Worm (Caenorhabditis elegans): ENCODE data around the gene clec-264.

Gene clec-264

DNA sequence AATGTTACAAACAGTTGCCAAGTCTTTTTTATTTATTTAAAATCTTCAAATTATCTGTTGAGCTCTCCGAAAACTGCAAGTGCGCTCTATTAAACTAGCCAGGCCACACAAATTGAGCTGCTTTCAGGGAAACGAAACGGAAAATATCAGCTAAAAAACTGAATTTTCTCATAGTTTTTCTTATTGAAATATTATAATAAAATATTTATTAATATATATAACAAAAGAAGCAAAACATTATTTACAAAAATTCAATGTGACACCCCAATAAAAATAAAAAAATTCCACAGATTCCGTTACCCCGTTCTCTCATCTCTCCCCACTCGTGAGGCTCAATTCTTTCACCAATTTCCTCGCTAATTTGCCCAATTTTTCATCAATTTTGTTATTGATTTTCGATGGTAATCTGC lies 17.9 kb downstream of the clec-264 start (continued):
- TF ChIP-seq elt-2 (tag; optimal IDR thresholded peaks at IDR 0.05) (peak; percentile 65), nhr-11 (tag; optimal IDR thresholded peaks at IDR 0.05) (no peak), Y22D7AL.16 (tag; optimal IDR thresholded peaks at IDR 0.05) (no peak), nhr-232 (tag; optimal IDR thresholded peaks at IDR 0.05) (no peak), unc-42 (tag; optimal IDR thresholded peaks at IDR 0.05) (peak; percentile 78), ceh-2 (tag; optimal IDR thresholded peaks at IDR 0.05) (no peak), ama-1 (optimal IDR thresholded peaks at IDR 0.05) (no peak), K02D7.2 (tag; optimal IDR thresholded peaks at IDR 0.05) (no peak), pros-1 (tag; optimal IDR thresholded peaks at IDR 0.05) (no peak), fax-1 (tag; optimal IDR thresholded peaks at IDR 0.05) (peak; percentile 6), ahr-1 (tag; optimal IDR thresholded peaks at IDR 0.05) (peak; percentile 69), ets-4 (tag; optimal IDR thresholded peaks at IDR 0.05) (peak; percentile 43), tbx-2 (tag; optimal IDR thresholded peaks at IDR 0.05) (peak; percentile 72), pha-2 (tag; optimal IDR thresholded peaks at IDR 0.05) (peak; percentile 75), C38D4.7 (GFP tag; optimal IDR thresholded peaks at IDR 0.05) (no peak), K09A11.1 (tag; optimal IDR thresholded peaks at IDR 0.05; ENCODE audit: insufficient read depth) (no peak), elt-4 (tag; optimal IDR thresholded peaks at IDR 0.05) (no peak), hlh-30 (tag; optimal IDR thresholded peaks at IDR 0.05; ENCODE audit: insufficient read depth) (no peak), madf-2 (tag; optimal IDR thresholded peaks at IDR 0.05) (no peak), ceh-45 (GFP tag; IDR thresholded peaks at IDR 0.05) (no peak), ref-2 (tag; optimal IDR thresholded peaks at IDR 0.05) (no peak), unc-86 (tag; optimal IDR thresholded peaks at IDR 0.05) (peak; percentile 55), unc-55 (GFP tag; optimal IDR thresholded peaks at IDR 0.05) (no peak), hlh-15 (tag; optimal IDR thresholded peaks at IDR 0.05) (no peak), pqm-1 (tag; optimal IDR thresholded peaks at IDR 0.05) (no peak), eyg-1 (tag; optimal IDR thresholded peaks at IDR 0.05) (no peak), T23F11.4 (GFP tag; optimal IDR thresholded peaks at IDR 0.05) (no peak), tbx-7 (tag; optimal IDR thresholded peaks at IDR 0.05) (peak; percentile 23), dmd-4 (tag; optimal IDR thresholded peaks at IDR 0.05; ENCODE audit: borderline replicate concordance) (no peak), fkh-10 (GFP tag; optimal IDR thresholded peaks at IDR 0.05) (no peak)

DNA sequence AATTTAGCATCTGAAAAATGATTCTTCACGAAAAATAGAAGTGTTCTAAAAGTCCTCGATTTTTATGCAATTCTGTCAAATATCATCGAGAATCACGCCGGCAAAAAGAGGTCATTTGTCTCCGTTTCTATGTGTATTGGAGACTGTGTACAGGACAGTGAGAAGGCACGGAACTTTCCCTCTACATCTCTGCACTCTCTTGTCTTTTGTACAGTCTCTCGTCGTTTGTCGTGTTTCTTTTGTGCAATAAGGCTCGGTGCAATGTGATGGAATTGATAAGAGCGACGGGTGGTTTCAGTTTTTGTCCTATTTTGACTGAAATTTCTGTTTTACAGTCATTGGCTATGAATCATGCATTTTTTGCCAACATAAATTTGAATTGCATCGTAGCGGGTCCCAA lies 18.6 kb downstream of the clec-264 start:
- peak; percentile 18 for TF ChIP-seq elt-2 (tag; optimal IDR thresholded peaks at IDR 0.05)
- TF ChIP-seq ceh-30 (tag; optimal IDR thresholded peaks at IDR 0.05) = no peak

DNA sequence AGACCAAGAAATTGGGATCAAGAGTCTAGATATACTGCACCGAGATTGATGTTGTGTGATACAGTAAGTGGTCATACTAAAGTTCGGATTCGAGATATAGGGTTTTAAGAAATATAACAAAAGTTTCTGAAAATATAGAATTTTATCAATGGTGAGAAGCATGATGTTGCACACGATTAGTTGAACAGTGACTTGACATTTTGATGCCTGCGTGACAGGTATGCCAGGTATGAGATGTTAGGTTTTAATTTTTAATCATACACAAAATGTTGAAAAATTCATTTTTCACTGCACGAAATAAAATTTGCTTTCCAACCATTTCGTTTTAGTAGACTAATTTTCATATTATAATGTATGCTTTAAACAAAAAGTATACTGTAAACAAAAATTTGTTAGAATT lies 20.1 kb downstream of the clec-264 start:
- TF ChIP-seq hlh-15 (tag; optimal IDR thresholded peaks at IDR 0.05) (no peak), gmeb-2 (tag; optimal IDR thresholded peaks at IDR 0.05) (no peak), hlh-6 (tag; optimal IDR thresholded peaks at IDR 0.05) (no peak), Y22D7AL.16 (tag; optimal IDR thresholded peaks at IDR 0.05) (no peak), fkh-6 (tag; optimal IDR thresholded peaks at IDR 0.05) (no peak), pha-4 (tag; optimal IDR thresholded peaks at IDR 0.05) (no peak), pax-1 (tag; optimal IDR thresholded peaks at IDR 0.05) (no peak), hlh-8 (tag; optimal IDR thresholded peaks at IDR 0.05) (no peak), ceh-14 (tag; optimal IDR thresholded peaks at IDR 0.05) (no peak), ceh-31 (tag; optimal IDR thresholded peaks at IDR 0.05) (no peak), fax-1 (tag; optimal IDR thresholded peaks at IDR 0.05) (no peak)

DNA sequence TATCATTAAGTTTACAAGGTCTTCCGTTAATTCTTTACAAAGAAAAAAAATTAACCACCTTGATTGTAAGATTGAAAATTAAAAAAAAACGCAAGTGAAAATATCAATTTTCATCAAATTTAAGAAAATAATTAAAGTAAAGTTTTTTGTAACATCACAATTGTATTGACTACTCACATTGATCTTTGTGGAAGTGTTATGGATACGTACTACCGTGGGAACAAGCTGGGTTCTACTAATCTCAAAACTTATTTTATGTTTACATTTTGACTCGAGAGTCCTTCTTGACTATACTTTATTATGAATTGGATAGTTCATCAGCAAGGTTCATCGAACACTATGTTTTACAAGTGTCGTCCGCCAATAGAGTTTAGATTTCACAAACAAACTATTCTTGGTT lies 21.0 kb downstream of the clec-264 start, which contains the start of gene num-1:
Gene num-1 (plus strand): TSS at position 301 of the 400 bp plus-strand sequence.
- TF ChIP-seq ceh-30 (tag; optimal IDR thresholded peaks at IDR 0.05) (no peak), lin-11 (tag; optimal IDR thresholded peaks at IDR 0.05) (no peak), ceh-6 (GFP tag; optimal IDR thresholded peaks at IDR 0.05) (no peak)

Measured in whole organism, late embryonic.